Worm (Caenorhabditis elegans) whole organism, L1 larva: ENCODE results near the gene rde-1.

Experiments
- C04F5.9 ChIP-seq: sonication (generic microtip); optimal IDR thresholded peaks from 2 replicates; lab custom pipeline; 2016; ENCODE audit warnings: missing genetic modification characterization, missing compliant biosample characterization
- Y116A8C.19 ChIP-seq: sonication (generic microtip); optimal IDR thresholded peaks from 2 replicates; lab custom pipeline; 2016; ENCODE audit warnings: missing compliant biosample characterization, missing genetic modification characterization, borderline replicate concordance
- blmp-1 ChIP-seq: fragments of 150-350 bp; optimal IDR thresholded peaks from 2 replicates; lab custom pipeline; 2014; ENCODE audit warnings: missing biosample characterization, missing genetic modification characterization
- ceh-63 ChIP-seq: fragments of 200-800 bp; sonication (Bioruptor generic); optimal IDR thresholded peaks from 2 replicates; lab custom pipeline; 2018; ENCODE audit warnings: mild to moderate bottlenecking, missing genetic modification characterization, missing compliant biosample characterization
- ceh-8 ChIP-seq: fragments of 200-800 bp; sonication (Bioruptor generic); optimal IDR thresholded peaks from 2 replicates; lab custom pipeline; 2018; ENCODE audit warnings: mild to moderate bottlenecking, missing genetic modification characterization, moderate library complexity, missing compliant biosample characterization
- ceh-82 ChIP-seq, 3 experiments: fragments of 150-350 bp in 1 of 3; sonication (generic microtip) in 2 of 3; optimal IDR thresholded peaks; 2 replicates each; lab custom pipeline; 2014 to 2017; ENCODE audit warnings: missing biosample characterization in 3 of 3, missing genetic modification characterization in 3 of 3
- ceh-88 ChIP-seq: fragments of 200-800 bp; sonication (Bioruptor generic); IDR thresholded peaks from 2 replicates; pipeline ENCODE4 v1.3.6; 2022; ENCODE audit warnings: missing genetic modification characterization, missing compliant biosample characterization
- ceh-90 ChIP-seq: sonication (generic microtip); optimal IDR thresholded peaks from 2 replicates; lab custom pipeline; 2016; ENCODE audit warnings: missing genetic modification characterization, missing compliant biosample characterization
- dpl-1 ChIP-seq, 3 experiments: fragments of 150-350 bp in 2 of 3; sonication (generic microtip) in 1 of 3; optimal IDR thresholded peaks; 2 replicates each; lab custom pipeline; 2014 to 2017; ENCODE audit warnings: missing biosample characterization in 3 of 3, missing genetic modification characterization in 3 of 3, missing genetic modification reagents in 3 of 3
- efl-1 ChIP-seq, 4 experiments: fragments of 150-350 bp; optimal IDR thresholded peaks in 3 of 4; peaks in 1 of 4; 1 replicate in 1 of 4; 2 replicates in 3 of 4; lab custom pipeline; 2014; ENCODE audit warnings: missing biosample characterization in 2 of 4, missing genetic modification characterization in 2 of 4, missing genetic modification reagents in 2 of 4
- efl-3 ChIP-seq: fragments of 200-800 bp; sonication (Bioruptor generic); optimal IDR thresholded peaks from 2 replicates; lab custom pipeline; 2018; ENCODE audit warnings: mild to moderate bottlenecking, missing genetic modification characterization, missing compliant biosample characterization
- egl-13 ChIP-seq: sonication (generic microtip); optimal IDR thresholded peaks from 2 replicates; lab custom pipeline; 2016; ENCODE audit warnings: missing genotype, missing genetic modification reagents, missing genetic modification characterization, missing compliant biosample characterization
- egl-27 ChIP-seq, 2 experiments: fragments of 150-350 bp in 1 of 2; sonication (generic microtip); optimal IDR thresholded peaks; 3 replicates each; lab custom pipeline; 2017 to 2018; ENCODE audit warnings: missing biosample characterization in 2 of 2, missing genetic modification characterization in 2 of 2, missing genetic modification reagents in 2 of 2
- elt-2 ChIP-seq: sonication (generic microtip); optimal IDR thresholded peaks from 2 replicates; lab custom pipeline; 2016; ENCODE audit warnings: missing genetic modification characterization, mild to moderate bottlenecking, inconsistent platforms, missing compliant biosample characterization, missing genetic modification reagents
- elt-3 ChIP-seq, 6 experiments: fragments of 150-350 bp in 1 of 6; sonication (generic microtip); optimal IDR thresholded peaks; 2 replicates each; lab custom pipeline; 2017 to 2018; ENCODE audit warnings: missing biosample characterization in 6 of 6, missing genetic modification characterization in 6 of 6, inconsistent platforms in 1 of 6
- ets-5 ChIP-seq: fragments of 200-800 bp; sonication (Bioruptor generic); IDR thresholded peaks from 2 replicates; pipeline ENCODE4 v1.3.6; 2022; ENCODE audit warnings: missing genetic modification characterization, missing compliant biosample characterization
- fkh-4 ChIP-seq: sonication (generic microtip); optimal IDR thresholded peaks from 2 replicates; lab custom pipeline; 2016; ENCODE audit warnings: missing compliant biosample characterization, missing genetic modification characterization, borderline replicate concordance
- fos-1 ChIP-seq: fragments of 150-350 bp; optimal IDR thresholded peaks from 2 replicates; lab custom pipeline; 2014; ENCODE audit warnings: missing biosample characterization, missing genetic modification characterization
- hlh-17 ChIP-seq: fragments of 200-800 bp; sonication (Bioruptor generic); optimal IDR thresholded peaks from 2 replicates; lab custom pipeline; 2018; ENCODE audit warnings: missing genetic modification characterization, mild to moderate bottlenecking, missing compliant biosample characterization, moderate library complexity, borderline replicate concordance
- hlh-4 ChIP-seq: sonication (generic microtip); optimal IDR thresholded peaks from 2 replicates; lab custom pipeline; 2016; ENCODE audit warnings: mild to moderate bottlenecking, missing genetic modification characterization, missing compliant biosample characterization
- isw-1 ChIP-seq: fragments of 200-800 bp; sonication (Bioruptor generic); IDR thresholded peaks from 2 replicates; pipeline ENCODE4 v1.3.6; 2022; ENCODE audit warnings: missing genetic modification characterization, missing compliant biosample characterization
- lin-13 ChIP-seq: fragments of 150-350 bp; optimal IDR thresholded peaks from 2 replicates; lab custom pipeline; 2014; ENCODE audit warnings: missing biosample characterization, missing genetic modification reagents, missing genetic modification characterization
- lin-35 ChIP-seq, 2 experiments: fragments of 150-350 bp; optimal IDR thresholded peaks; 2 replicates each; lab custom pipeline; 2014; ENCODE audit warnings: missing biosample characterization in 2 of 2, missing genetic modification characterization in 2 of 2, missing genetic modification reagents in 2 of 2
- lin-39 ChIP-seq: fragments of 150-350 bp; optimal IDR thresholded peaks from 2 replicates; lab custom pipeline; 2014; ENCODE audit warnings: missing biosample characterization, missing genetic modification reagents, missing genetic modification characterization
- lsy-2 ChIP-seq, 2 experiments: fragments of 150-350 bp; optimal IDR thresholded peaks; 2 replicates each; lab custom pipeline; 2014; ENCODE audit warnings: missing biosample characterization in 2 of 2, missing genetic modification characterization in 2 of 2
- mef-2 ChIP-seq: fragments of 150-350 bp; optimal IDR thresholded peaks from 2 replicates; lab custom pipeline; 2014; ENCODE audit warnings: missing biosample characterization, missing genetic modification characterization
- mep-1 ChIP-seq: fragments of 150-350 bp; optimal IDR thresholded peaks from 2 replicates; lab custom pipeline; 2014; ENCODE audit warnings: missing biosample characterization, missing genetic modification characterization
- nhr-11 ChIP-seq: fragments of 150-350 bp; optimal IDR thresholded peaks from 2 replicates; lab custom pipeline; 2014; ENCODE audit warnings: missing biosample characterization, missing genetic modification characterization
- nhr-12 ChIP-seq: sonication (generic microtip); optimal IDR thresholded peaks from 2 replicates; lab custom pipeline; 2017; ENCODE audit warnings: missing biosample characterization, missing genetic modification characterization
- nhr-19 ChIP-seq: fragments of 200-800 bp; sonication (Bioruptor generic); conservative IDR thresholded peaks from 2 replicates; pipeline ENCODE4 v1.3.6; 2022; ENCODE audit warnings: missing genetic modification characterization, missing compliant biosample characterization
- nhr-20 ChIP-seq: sonication (generic microtip); optimal IDR thresholded peaks from 2 replicates; lab custom pipeline; 2016; ENCODE audit warnings: mild to moderate bottlenecking, missing genetic modification characterization, missing compliant biosample characterization
- nhr-237 ChIP-seq: fragments of 150-350 bp; optimal IDR thresholded peaks from 2 replicates; lab custom pipeline; 2014; ENCODE audit warnings: missing biosample characterization, missing genetic modification characterization
- nhr-71 ChIP-seq: sonication (generic microtip); optimal IDR thresholded peaks from 2 replicates; lab custom pipeline; 2016; ENCODE audit warnings: mild to moderate bottlenecking, missing genetic modification characterization, moderate library complexity, missing compliant biosample characterization
- nhr-76 ChIP-seq: sonication (generic microtip); optimal IDR thresholded peaks from 2 replicates; lab custom pipeline; 2017; ENCODE audit warnings: missing biosample characterization, missing genetic modification characterization
- nhr-77 ChIP-seq: fragments of 150-350 bp; optimal IDR thresholded peaks from 2 replicates; lab custom pipeline; 2014; ENCODE audit warnings: missing biosample characterization, missing genetic modification characterization
- nhr-85 ChIP-seq: sonication (generic microtip); peaks from one replicate; lab custom pipeline; 2016; ENCODE audit warnings: missing genetic modification characterization, inconsistent platforms, missing compliant biosample characterization
- rnt-1 ChIP-seq: sonication (generic microtip); optimal IDR thresholded peaks from 2 replicates; lab custom pipeline; 2016; ENCODE audit warnings: mild to moderate bottlenecking, missing genetic modification characterization, moderate library complexity, missing compliant biosample characterization
- skn-1 ChIP-seq: fragments of 150-350 bp; optimal IDR thresholded peaks from 2 replicates; lab custom pipeline; 2014; ENCODE audit warnings: missing biosample characterization, missing genetic modification characterization
- tbx-2 ChIP-seq: sonication (generic microtip); optimal IDR thresholded peaks from 2 replicates; lab custom pipeline; 2016; ENCODE audit warnings: missing genetic modification characterization, missing compliant biosample characterization
- unc-130 ChIP-seq: fragments of 150-350 bp; optimal IDR thresholded peaks from 2 replicates; lab custom pipeline; 2017; ENCODE audit warnings: missing biosample characterization, missing genetic modification characterization, inconsistent platforms
- vab-15 ChIP-seq: sonication (generic microtip); optimal IDR thresholded peaks from 2 replicates; lab custom pipeline; 2017; ENCODE audit warnings: missing genotype, mild to moderate bottlenecking, missing genetic modification characterization, missing compliant biosample characterization
- xbp-1 ChIP-seq: sonication (generic microtip); optimal IDR thresholded peaks from 2 replicates; lab custom pipeline; 2016; ENCODE audit warnings: missing genetic modification characterization, missing compliant biosample characterization
- ztf-11 ChIP-seq, 2 experiments: sonication (generic microtip); optimal IDR thresholded peaks; 2 replicates each; lab custom pipeline; 2016 to 2017; ENCODE audit warnings: missing genetic modification characterization in 2 of 2, missing biosample characterization in 1 of 2, missing compliant biosample characterization in 1 of 2

The rde-1 gene

ce11 chrV:10031384-10032171, 40.1 kb upstream of the rde-1 start (continued):
- TF ChIP-seq efl-3 (no peak), fos-1 (tag; lab: Kevin White, UChicago) (no peak), xbp-1 (tag; lab: Kevin White, UChicago) (peak; percentile 43), dpl-1 (GFP tag; optimal IDR thresholded peaks at IDR 0.05; lab: Kevin White, UChicago) (peak; percentile 91 to 95 (median 93)), nhr-19 (GFP tag; lab: Robert Waterston, UW) (peak; percentile 54), efl-1 (optimal IDR thresholded peaks at IDR 0.05; lab: Kevin White, UChicago) (peak; percentile 96 to 97), efl-1 (GFP tag; optimal IDR thresholded peaks at IDR 0.05 in 1 of 2; lab: Kevin White, UChicago) (peak; percentile 94 to 99), C04F5.9 (tag; lab: Kevin White, UChicago) (no peak), lin-35 (GFP tag; optimal IDR thresholded peaks at IDR 0.05; lab: Kevin White, UChicago) (peak; percentile 94 to 96), isw-1 (GFP tag; lab: Robert Waterston, UW) (peak; percentile 30; the same call in 1 of the 2 replicates), ceh-90 (tag; lab: Kevin White, UChicago) (peak; percentile 60), ceh-82 (tag; optimal IDR thresholded peaks at IDR 0.05; lab: Kevin White, UChicago) (peak in 2 of 3 experiments; percentile 18 to 21), blmp-1 (tag; lab: Kevin White, UChicago) (peak; percentile 29), mep-1 (tag; lab: Kevin White, UChicago) (peak; percentile 60), nhr-76 (no peak), nhr-77 (tag; lab: Kevin White, UChicago) (peak; percentile 29), lsy-2 (tag; optimal IDR thresholded peaks at IDR 0.05; lab: Kevin White, UChicago) (peak; percentile 23 to 71), nhr-85 (tag; lab: Kevin White, UChicago) (peak; percentile 84)

ce11 chrV:10030992-10031383, 39.5 kb upstream of the rde-1 start, which contains the start of gene acl-2:
Gene acl-2 (minus strand): TSS chrV:10031092.
- TF ChIP-seq elt-3 (tag; optimal IDR thresholded peaks at IDR 0.05; lab: Kevin White, UChicago) (peak in 1 of 6 experiments; percentile 12), ceh-88 (GFP tag; lab: Robert Waterston, UW) (no peak), blmp-1 (tag; lab: Kevin White, UChicago) (peak; percentile 38)

- TF ChIP-seq mef-2 (tag; lab: Kevin White, UChicago): no peak
- TF ChIP-seq lsy-2 (tag; optimal IDR thresholded peaks at IDR 0.05; lab: Kevin White, UChicago): no peak
- no peak for TF ChIP-seq hlh-4
- no peak for TF ChIP-seq fkh-4 (tag; lab: Kevin White, UChicago)
- no peak for TF ChIP-seq nhr-20 (tag; lab: Kevin White, UChicago)
- TF ChIP-seq rnt-1 (tag; lab: Kevin White, UChicago): no peak
- TF ChIP-seq, all 84 proteins: peak for 0
These were observed 31.7 kb upstream of the rde-1 start for ce11 chrV:10023062-10023536.

ce11 chrV:10019934-10020333, 28.5 kb upstream of the rde-1 start:
- peak in 1 of 3 experiments; percentile 7 for TF ChIP-seq dpl-1 (GFP tag; optimal IDR thresholded peaks at IDR 0.05; lab: Kevin White, UChicago)
- peak; percentile 67 for TF ChIP-seq nhr-85 (tag; lab: Kevin White, UChicago)
- TF ChIP-seq Y116A8C.19 (tag; lab: Kevin White, UChicago): no peak
- no peak for TF ChIP-seq ets-5 (GFP tag; lab: Robert Waterston, UW)
- TF ChIP-seq ztf-11 (tag; optimal IDR thresholded peaks at IDR 0.05; lab: Kevin White, UChicago): no peak
- TF ChIP-seq nhr-71 (tag; lab: Kevin White, UChicago): peak; percentile 43
- TF ChIP-seq egl-13: no peak
- no peak for TF ChIP-seq nhr-19 (GFP tag; lab: Robert Waterston, UW)
- no peak for TF ChIP-seq hlh-17 (GFP tag; lab: Kevin White, UChicago)
- TF ChIP-seq lsy-2 (tag; optimal IDR thresholded peaks at IDR 0.05; lab: Kevin White, UChicago): peak in 1 of 2 experiments; percentile 28
- TF ChIP-seq elt-2 (tag; lab: Kevin White, UChicago): no peak
- TF ChIP-seq nhr-12 (tag; lab: Kevin White, UChicago): no peak
- TF ChIP-seq ceh-8 (GFP tag; lab: Kevin White, UChicago): no peak
- TF ChIP-seq ceh-63 (GFP tag; lab: Kevin White, UChicago): no peak
- TF ChIP-seq fos-1 (tag; lab: Kevin White, UChicago): no peak
- no peak for TF ChIP-seq vab-15 (tag; lab: Kevin White, UChicago)
- TF ChIP-seq egl-27 (tag; optimal IDR thresholded peaks at IDR 0.05; lab: Kevin White, UChicago): no peak
- TF ChIP-seq lin-13 (GFP tag; lab: Kevin White, UChicago): no peak
- TF ChIP-seq nhr-20 (tag; lab: Kevin White, UChicago): no peak
- no peak for TF ChIP-seq unc-130
- no peak for TF ChIP-seq tbx-2 (tag; lab: Kevin White, UChicago)
- no peak for TF ChIP-seq lin-39 (tag; lab: Kevin White, UChicago)
- no peak for TF ChIP-seq nhr-11 (tag; lab: Kevin White, UChicago)
- no peak for TF ChIP-seq skn-1 (tag; lab: Kevin White, UChicago)
- TF ChIP-seq nhr-237 (tag; lab: Kevin White, UChicago): no peak
- no peak for TF ChIP-seq ceh-82 (tag; optimal IDR thresholded peaks at IDR 0.05; lab: Kevin White, UChicago)
